Worm (Caenorhabditis elegans): Measurements from ENCODE around the gene Y45F10D.2.

The Y45F10D.2 gene

ce11 chrIV:13776115-13776514 is 1.6 kb upstream of the Y45F10D.2 start, which contains the start of gene Y45F10D.16:
Y45F10D.16 (plus strand) TSS chrIV:13776415.
- no peak for TF ChIP-seq gmeb-1 (tag; optimal IDR thresholded peaks at IDR 0.05)
- TF ChIP-seq lin-13 (GFP tag; optimal IDR thresholded peaks at IDR 0.05): no peak
- TF ChIP-seq peb-1 (tag; optimal IDR thresholded peaks at IDR 0.05): no peak
- no peak for TF ChIP-seq ceh-16 (tag; optimal IDR thresholded peaks at IDR 0.05)
- TF ChIP-seq nhr-21 (tag; optimal IDR thresholded peaks at IDR 0.05): no peak
- no peak for TF ChIP-seq nhr-6 (tag; optimal IDR thresholded peaks at IDR 0.05)
- TF ChIP-seq sem-4 (tag; optimal IDR thresholded peaks at IDR 0.05): no peak
- TF ChIP-seq fos-1 (tag; optimal IDR thresholded peaks at IDR 0.05): no peak
- no peak for TF ChIP-seq zag-1 (tag; optimal IDR thresholded peaks at IDR 0.05)
- TF ChIP-seq sma-3 (GFP tag; optimal IDR thresholded peaks at IDR 0.05): no peak
- TF ChIP-seq lin-11 (tag; optimal IDR thresholded peaks at IDR 0.05): no peak
- no peak for TF ChIP-seq nhr-129 (tag; optimal IDR thresholded peaks at IDR 0.05)
- no peak for TF ChIP-seq nhr-12 (tag; optimal IDR thresholded peaks at IDR 0.05)
- TF ChIP-seq nhr-237 (tag; optimal IDR thresholded peaks at IDR 0.05): no peak
- no peak for TF ChIP-seq F13H6.1 (tag; optimal IDR thresholded peaks at IDR 0.05)
- TF ChIP-seq nhr-11 (tag; optimal IDR thresholded peaks at IDR 0.05): no peak
- no peak for TF ChIP-seq sma-9 (GFP tag; optimal IDR thresholded peaks at IDR 0.05)
- no peak for TF ChIP-seq sma-9 (tag; optimal IDR thresholded peaks at IDR 0.05)

ce11 chrIV:13764708-13765107 is 9.8 kb downstream of the Y45F10D.2 start:
- TF ChIP-seq nhr-77 (tag; optimal IDR thresholded peaks at IDR 0.05): no peak
- no peak for TF ChIP-seq lin-39 (tag; optimal IDR thresholded peaks at IDR 0.05)
- no peak for TF ChIP-seq dmd-4 (tag; optimal IDR thresholded peaks at IDR 0.05)
- TF ChIP-seq unc-55 (GFP tag; optimal IDR thresholded peaks at IDR 0.05): no peak
- no peak for TF ChIP-seq R02D3.7 (tag; optimal IDR thresholded peaks at IDR 0.05)
- no peak for TF ChIP-seq ZK546.5 (tag; optimal IDR thresholded peaks at IDR 0.05)
- no peak for TF ChIP-seq unc-62 (GFP tag; optimal IDR thresholded peaks at IDR 0.05)
- TF ChIP-seq lin-13 (GFP tag; optimal IDR thresholded peaks at IDR 0.05): no peak
- no peak for TF ChIP-seq nhr-129 (tag; optimal IDR thresholded peaks at IDR 0.05)
- TF ChIP-seq ceh-16 (tag; optimal IDR thresholded peaks at IDR 0.05): no peak
- TF ChIP-seq nhr-23 (tag; optimal IDR thresholded peaks at IDR 0.05): no peak

DNA sequence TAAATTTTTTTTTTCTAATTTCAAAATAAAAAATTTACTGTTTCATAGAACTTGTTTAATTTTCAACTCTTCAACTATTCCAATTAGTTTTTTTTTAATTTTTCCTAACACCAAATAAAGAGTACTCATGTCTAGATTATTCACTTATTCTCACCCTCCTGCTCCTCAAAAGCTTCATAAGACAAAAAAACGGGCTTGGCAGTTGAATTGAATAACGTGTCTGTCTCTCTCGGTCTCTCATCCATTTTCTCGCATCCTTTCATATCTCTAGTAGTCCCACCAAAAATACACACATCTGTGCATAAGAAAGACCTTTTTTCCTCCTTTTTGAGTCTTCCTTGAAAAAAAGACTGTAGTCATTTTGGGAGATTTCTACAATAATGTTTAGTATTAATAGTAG is 11.0 kb downstream of the Y45F10D.2 start:
- no peak for TF ChIP-seq nhr-6 (tag; optimal IDR thresholded peaks at IDR 0.05)
- no peak for TF ChIP-seq egl-27 (tag; optimal IDR thresholded peaks at IDR 0.05)
- peak; percentile 8 for TF ChIP-seq unc-55 (GFP tag; optimal IDR thresholded peaks at IDR 0.05)

DNA sequence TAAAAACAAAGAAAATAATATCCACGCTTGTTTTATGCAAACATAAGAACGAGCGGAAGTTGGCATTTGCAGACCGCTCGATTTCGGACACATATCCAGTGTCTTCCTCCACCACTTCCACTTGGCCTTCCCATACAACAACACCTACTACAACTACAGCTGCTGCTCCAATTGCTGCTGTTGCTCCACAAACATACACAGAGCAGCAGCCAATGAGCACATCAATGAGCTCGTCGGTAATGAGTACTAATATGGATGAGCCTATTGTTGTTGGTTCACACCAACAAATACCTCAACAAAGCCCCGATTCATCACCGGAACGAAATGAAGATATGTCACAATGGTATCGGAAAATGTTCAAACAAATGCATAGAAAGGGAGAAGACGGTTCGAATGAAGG is 18.9 kb downstream of the Y45F10D.2 start:
- no peak for TF ChIP-seq snpc-4 (tag; optimal IDR thresholded peaks at IDR 0.05)
- no peak for TF ChIP-seq ZK546.5 (tag; optimal IDR thresholded peaks at IDR 0.05)
- TF ChIP-seq nhr-23 (tag; optimal IDR thresholded peaks at IDR 0.05): no peak
- no peak for TF ChIP-seq unc-39 (tag; optimal IDR thresholded peaks at IDR 0.05)
- TF ChIP-seq blmp-1 (tag; optimal IDR thresholded peaks at IDR 0.05; ENCODE audit: insufficient read depth): no peak
- no peak for TF ChIP-seq ztf-11 (tag; optimal IDR thresholded peaks at IDR 0.05)
- no peak for TF ChIP-seq lin-39 (tag; optimal IDR thresholded peaks at IDR 0.05)
- no peak for TF ChIP-seq elt-3 (tag; optimal IDR thresholded peaks at IDR 0.05)
- TF ChIP-seq crh-2 (tag; optimal IDR thresholded peaks at IDR 0.05): no peak
- no peak for TF ChIP-seq C34F6.9 (tag; optimal IDR thresholded peaks at IDR 0.05)
- TF ChIP-seq nhr-10 (tag; optimal IDR thresholded peaks at IDR 0.05): no peak
- TF ChIP-seq ztf-1 (GFP tag; conservative IDR thresholded peaks at IDR 0.05): no peak
- no peak for TF ChIP-seq ama-1 (optimal IDR thresholded peaks at IDR 0.05)
- no peak for TF ChIP-seq nhr-77 (tag; optimal IDR thresholded peaks at IDR 0.05)
- no peak for TF ChIP-seq sma-9 (GFP tag; optimal IDR thresholded peaks at IDR 0.05)
- no peak for TF ChIP-seq sma-9 (tag; optimal IDR thresholded peaks at IDR 0.05)
- TF ChIP-seq egl-27 (tag; optimal IDR thresholded peaks at IDR 0.05): no peak
- TF ChIP-seq nhr-12 (tag; optimal IDR thresholded peaks at IDR 0.05): no peak
- TF ChIP-seq unc-62 (GFP tag; optimal IDR thresholded peaks at IDR 0.05): no peak

ce11 chrIV:13750033-13750432 is 24.4 kb downstream of the Y45F10D.2 start, which contains the start of gene sorb-1:
sorb-1 (plus strand) TSS chrIV:13750333.
- TF ChIP-seq lin-13 (GFP tag; optimal IDR thresholded peaks at IDR 0.05) (no peak), nhr-10 (tag; optimal IDR thresholded peaks at IDR 0.05) (no peak), lin-39 (tag; optimal IDR thresholded peaks at IDR 0.05) (no peak), unc-55 (GFP tag; optimal IDR thresholded peaks at IDR 0.05) (no peak), sma-3 (GFP tag; optimal IDR thresholded peaks at IDR 0.05) (no peak), Y55F3AM.14 (GFP tag; optimal IDR thresholded peaks at IDR 0.05) (no peak), ztf-11 (tag; optimal IDR thresholded peaks at IDR 0.05) (no peak), aly-2 (tag; optimal IDR thresholded peaks at IDR 0.05) (no peak), R02D3.7 (tag; optimal IDR thresholded peaks at IDR 0.05) (no peak), nhr-129 (tag; optimal IDR thresholded peaks at IDR 0.05) (no peak)

Measured in whole organism, L2 larva.